Worm (Caenorhabditis elegans): ENCODE results near the gene Y41G9A.5.

Y41G9A.5 gene

DNA sequence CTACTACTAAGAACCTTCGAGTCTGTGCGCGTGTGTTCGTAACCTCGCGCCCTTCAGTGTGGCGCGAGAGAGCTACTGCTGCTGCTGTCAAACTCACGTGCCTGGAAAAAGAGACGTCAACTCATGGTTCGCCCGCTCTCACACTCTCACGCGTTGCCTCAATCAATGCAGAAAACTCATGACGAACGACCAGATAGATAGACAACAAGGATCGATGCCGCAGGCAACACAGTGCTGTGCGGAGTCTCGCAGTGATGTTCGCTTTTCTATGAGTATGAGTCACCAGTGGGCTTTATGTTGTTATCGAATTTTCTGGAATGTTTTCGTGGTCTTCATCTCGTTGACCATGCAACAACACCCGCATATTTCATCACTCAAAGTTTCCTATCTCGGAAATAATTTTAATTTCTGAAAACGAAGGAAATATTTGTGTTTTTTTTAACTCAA lies 25.1 kb downstream of the Y41G9A.5 start (continued):
- peak; percentile 3 for TF ChIP-seq gmeb-1 (tag; optimal IDR thresholded peaks at IDR 0.05)
- TF ChIP-seq alr-1 (tag; optimal IDR thresholded peaks at IDR 0.05): no peak
- no peak for TF ChIP-seq unc-39 (tag; optimal IDR thresholded peaks at IDR 0.05)
- peak; percentile 68 for TF ChIP-seq Y55F3AM.14 (GFP tag; optimal IDR thresholded peaks at IDR 0.05)
- no peak for TF ChIP-seq nhr-237 (tag; optimal IDR thresholded peaks at IDR 0.05)
- no peak for TF ChIP-seq ztf-11 (tag; optimal IDR thresholded peaks at IDR 0.05)
- peak; percentile 65 for TF ChIP-seq unc-62 (GFP tag; optimal IDR thresholded peaks at IDR 0.05)
- peak; percentile 93 for TF ChIP-seq C34F6.9 (tag; optimal IDR thresholded peaks at IDR 0.05)
- TF ChIP-seq aly-2 (tag; optimal IDR thresholded peaks at IDR 0.05): no peak
- peak; percentile 9 to 83 for TF ChIP-seq lsy-2 (tag; optimal IDR thresholded peaks at IDR 0.05)
- TF ChIP-seq ZK546.5 (tag; optimal IDR thresholded peaks at IDR 0.05): no peak
- peak; percentile 85 for TF ChIP-seq lin-11 (tag; optimal IDR thresholded peaks at IDR 0.05)
- TF ChIP-seq skn-1 (tag; optimal IDR thresholded peaks at IDR 0.05): no peak
- TF ChIP-seq ama-1 (optimal IDR thresholded peaks at IDR 0.05): peak; percentile 72
- peak; percentile 2 for TF ChIP-seq blmp-1 (tag; optimal IDR thresholded peaks at IDR 0.05; ENCODE audit: insufficient read depth)
- no peak for TF ChIP-seq mbf-1 (tag; optimal IDR thresholded peaks at IDR 0.05)
- TF ChIP-seq zag-1 (tag; optimal IDR thresholded peaks at IDR 0.05): peak; percentile 59
- peak; percentile 51 for TF ChIP-seq ceh-82 (tag; optimal IDR thresholded peaks at IDR 0.05)
- peak; percentile 67 for TF ChIP-seq sma-3 (GFP tag; optimal IDR thresholded peaks at IDR 0.05)
- TF ChIP-seq elt-3 (tag; optimal IDR thresholded peaks at IDR 0.05): no peak
- TF ChIP-seq ztf-1 (GFP tag; conservative IDR thresholded peaks at IDR 0.05): no peak

DNA sequence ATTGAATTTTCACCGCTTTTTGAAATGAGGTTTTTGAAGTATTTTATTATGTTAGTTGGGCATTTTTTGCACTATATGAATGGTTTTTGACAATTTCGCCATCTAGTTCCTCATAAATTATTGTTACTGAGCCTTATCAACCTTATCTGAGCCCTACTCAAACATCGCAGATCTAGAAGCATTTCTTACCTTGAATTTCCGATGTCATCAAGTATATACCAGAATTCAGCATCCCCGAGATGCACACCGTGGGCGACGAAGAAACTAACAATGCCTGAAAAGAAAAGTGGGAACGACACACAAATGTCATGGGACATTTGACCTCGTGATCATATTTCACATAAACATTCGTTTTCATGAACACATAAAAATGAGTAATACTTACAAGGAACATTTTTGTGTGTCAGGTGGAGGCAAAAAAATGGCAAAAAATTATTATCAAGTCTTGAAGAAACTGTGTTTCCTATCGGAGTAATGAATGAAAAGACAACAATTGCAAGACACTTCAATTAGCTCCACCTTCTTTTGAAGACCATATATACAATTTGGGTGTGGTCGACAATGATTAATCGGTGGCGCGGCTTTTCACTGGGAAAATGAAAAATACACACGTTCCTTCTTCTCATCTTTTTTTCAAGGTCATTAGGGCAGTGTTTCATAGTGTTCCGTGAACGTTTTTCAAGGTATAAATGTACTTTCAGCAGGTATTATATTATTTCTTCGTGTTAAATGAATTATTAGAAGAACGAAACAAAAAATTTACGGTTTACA lies 26.0 kb downstream of the Y41G9A.5 start:
- peak; percentile 62 for TF ChIP-seq crh-2 (tag; optimal IDR thresholded peaks at IDR 0.05)
- peak; percentile 31 for TF ChIP-seq ztf-4 (tag; optimal IDR thresholded peaks at IDR 0.05)
- peak in 1 of 2 experiments; percentile 14 for TF ChIP-seq lsy-2 (tag; optimal IDR thresholded peaks at IDR 0.05)
- TF ChIP-seq elt-1 (tag; optimal IDR thresholded peaks at IDR 0.05): no peak
- peak; percentile 48 for TF ChIP-seq fos-1 (tag; optimal IDR thresholded peaks at IDR 0.05)
- TF ChIP-seq alr-1 (tag; optimal IDR thresholded peaks at IDR 0.05): no peak
- no peak for TF ChIP-seq sem-4 (tag; optimal IDR thresholded peaks at IDR 0.05)
- TF ChIP-seq nhr-21 (tag; optimal IDR thresholded peaks at IDR 0.05): no peak
- peak; percentile 44 for TF ChIP-seq sma-3 (GFP tag; optimal IDR thresholded peaks at IDR 0.05)
- no peak for TF ChIP-seq snpc-4 (tag; optimal IDR thresholded peaks at IDR 0.05)
- no peak for TF ChIP-seq ceh-82 (tag; optimal IDR thresholded peaks at IDR 0.05)
- peak; percentile 55 for TF ChIP-seq blmp-1 (tag; optimal IDR thresholded peaks at IDR 0.05; ENCODE audit: insufficient read depth)
- TF ChIP-seq mab-5 (tag; optimal IDR thresholded peaks at IDR 0.05): no peak
- no peak for TF ChIP-seq mdl-1 (tag; optimal IDR thresholded peaks at IDR 0.05)
- TF ChIP-seq ZK546.5 (tag; optimal IDR thresholded peaks at IDR 0.05): no peak
- TF ChIP-seq R02D3.7 (tag; optimal IDR thresholded peaks at IDR 0.05): no peak
- no peak for TF ChIP-seq egl-27 (tag; optimal IDR thresholded peaks at IDR 0.05)
- peak; percentile 18 for TF ChIP-seq sma-9 (GFP tag; optimal IDR thresholded peaks at IDR 0.05)
- TF ChIP-seq sma-9 (tag; optimal IDR thresholded peaks at IDR 0.05): no peak
- no peak for TF ChIP-seq ceh-16 (tag; optimal IDR thresholded peaks at IDR 0.05)
- no peak for TF ChIP-seq peb-1 (tag; optimal IDR thresholded peaks at IDR 0.05)
- peak; percentile 18 for TF ChIP-seq nhr-25 (tag; optimal IDR thresholded peaks at IDR 0.05)
- TF ChIP-seq C34F6.9 (tag; optimal IDR thresholded peaks at IDR 0.05): peak; percentile 33
- TF ChIP-seq nhr-6 (tag; optimal IDR thresholded peaks at IDR 0.05): no peak
- TF ChIP-seq Y55F3AM.14 (GFP tag; optimal IDR thresholded peaks at IDR 0.05): no peak
- TF ChIP-seq F13H6.1 (tag; optimal IDR thresholded peaks at IDR 0.05): peak; percentile 11
- no peak for TF ChIP-seq nhr-77 (tag; optimal IDR thresholded peaks at IDR 0.05)
- TF ChIP-seq aly-2 (tag; optimal IDR thresholded peaks at IDR 0.05): no peak
- TF ChIP-seq lin-39 (tag; optimal IDR thresholded peaks at IDR 0.05): no peak
- TF ChIP-seq nhr-129 (tag; optimal IDR thresholded peaks at IDR 0.05): peak; percentile 68

Measured in whole organism, L2 larva.